Worm (Caenorhabditis elegans) whole organism, late embryonic: ENCODE results near the gene ttr-47.

Experiments
- K02D7.2 ChIP-seq: sonication (generic microtip); optimal IDR thresholded peaks from 2 replicates; lab custom pipeline; 2017; ENCODE audit warnings: mild to moderate bottlenecking, missing genetic modification characterization, missing compliant biosample characterization
- T23F11.4 ChIP-seq: fragments of 200-800 bp; sonication (Bioruptor generic); optimal IDR thresholded peaks from 2 replicates; lab custom pipeline; 2018; ENCODE audit warnings: mild to moderate bottlenecking, missing genetic modification characterization, missing compliant biosample characterization
- Y22D7AL.16 ChIP-seq: sonication (generic microtip); optimal IDR thresholded peaks from 2 replicates; lab custom pipeline; 2016; ENCODE audit warnings: missing genetic modification characterization, missing compliant biosample characterization
- ahr-1 ChIP-seq: sonication (generic microtip); optimal IDR thresholded peaks from 2 replicates; lab custom pipeline; 2016; ENCODE audit warnings: missing genetic modification characterization, missing compliant biosample characterization
- ama-1 ChIP-seq: fragments of 150-350 bp; optimal IDR thresholded peaks from 2 replicates; lab custom pipeline; 2014
- ceh-14 ChIP-seq: sonication (generic microtip); optimal IDR thresholded peaks from 2 replicates; lab custom pipeline; 2016; ENCODE audit warnings: missing genotype, missing genetic modification characterization, missing compliant biosample characterization
- ceh-18 ChIP-seq: sonication (generic microtip); optimal IDR thresholded peaks from 2 replicates; lab custom pipeline; 2016; ENCODE audit warnings: missing genetic modification characterization, missing compliant biosample characterization
- ceh-2 ChIP-seq: sonication (generic microtip); optimal IDR thresholded peaks from 2 replicates; lab custom pipeline; 2016; ENCODE audit warnings: missing genotype, missing genetic modification characterization, missing compliant biosample characterization
- ceh-22 ChIP-seq: sonication (generic microtip); optimal IDR thresholded peaks from 2 replicates; lab custom pipeline; 2017; ENCODE audit warnings: missing biosample characterization, missing genetic modification characterization
- ceh-24 ChIP-seq: sonication (generic microtip); optimal IDR thresholded peaks from 2 replicates; lab custom pipeline; 2016; ENCODE audit warnings: mild to moderate bottlenecking, missing genetic modification characterization, missing compliant biosample characterization
- ceh-30 ChIP-seq: fragments of 150-350 bp; optimal IDR thresholded peaks from 2 replicates; lab custom pipeline; 2014; ENCODE audit warnings: missing biosample characterization, missing genetic modification characterization
- ceh-31 ChIP-seq: sonication (generic microtip); optimal IDR thresholded peaks from 2 replicates; lab custom pipeline; 2016; ENCODE audit warnings: missing genetic modification characterization, missing compliant biosample characterization
- ceh-34 ChIP-seq: sonication (generic microtip); optimal IDR thresholded peaks from 2 replicates; lab custom pipeline; 2016; ENCODE audit warnings: mild to moderate bottlenecking, missing genetic modification characterization, missing compliant biosample characterization
- ceh-45 ChIP-seq: fragments of 200-800 bp; sonication (Bioruptor generic); IDR thresholded peaks from 2 replicates; pipeline ENCODE4 v1.3.6; 2022; ENCODE audit warnings: missing genetic modification reagents, missing genetic modification characterization, missing compliant biosample characterization
- ceh-48 ChIP-seq: sonication (generic microtip); optimal IDR thresholded peaks from 2 replicates; lab custom pipeline; 2016; ENCODE audit warnings: missing genetic modification characterization, inconsistent platforms, missing compliant biosample characterization
- ceh-6 ChIP-seq: fragments of 200-800 bp; sonication (Bioruptor generic); optimal IDR thresholded peaks from 2 replicates; lab custom pipeline; 2018; ENCODE audit warnings: mild to moderate bottlenecking, missing genetic modification characterization, missing compliant biosample characterization
- dmd-4 ChIP-seq: sonication (generic microtip); optimal IDR thresholded peaks from 2 replicates; lab custom pipeline; 2016; ENCODE audit warnings: borderline replicate concordance, missing genetic modification characterization, missing compliant biosample characterization
- elt-2 ChIP-seq: sonication (generic microtip); optimal IDR thresholded peaks from 2 replicates; lab custom pipeline; 2016; ENCODE audit warnings: missing genetic modification reagents, missing genetic modification characterization, missing compliant biosample characterization
- elt-4 ChIP-seq: sonication (generic microtip); optimal IDR thresholded peaks from 2 replicates; lab custom pipeline; 2016; ENCODE audit warnings: missing genetic modification characterization, missing compliant biosample characterization
- fkh-6 ChIP-seq: sonication (generic microtip); optimal IDR thresholded peaks from 2 replicates; lab custom pipeline; 2016; ENCODE audit warnings: missing genetic modification characterization, missing compliant biosample characterization
- hlh-13 ChIP-seq: fragments of 200-800 bp; sonication (Bioruptor generic); optimal IDR thresholded peaks from 2 replicates; lab custom pipeline; 2018; ENCODE audit warnings: mild to moderate bottlenecking, missing genetic modification characterization, missing compliant biosample characterization
- hlh-30 ChIP-seq: sonication (generic microtip); optimal IDR thresholded peaks from 2 replicates; lab custom pipeline; 2017; ENCODE audit warnings: antibody characterized with exemption, missing genetic modification characterization, missing compliant biosample characterization; ENCODE audit not compliant: insufficient read depth
- hlh-6 ChIP-seq: sonication (generic microtip); optimal IDR thresholded peaks from 2 replicates; lab custom pipeline; 2016; ENCODE audit warnings: missing genotype, missing genetic modification characterization, missing compliant biosample characterization
- hlh-8 ChIP-seq: sonication (generic microtip); optimal IDR thresholded peaks from 2 replicates; lab custom pipeline; 2016; ENCODE audit warnings: missing genotype, missing genetic modification characterization, missing compliant biosample characterization
- lim-6 ChIP-seq: sonication (generic microtip); optimal IDR thresholded peaks from 2 replicates; lab custom pipeline; 2016; ENCODE audit warnings: missing genetic modification characterization, missing compliant biosample characterization
- lin-11 ChIP-seq: fragments of 200-800 bp; sonication (Bioruptor generic); optimal IDR thresholded peaks from 2 replicates; lab custom pipeline; 2018; ENCODE audit warnings: mild to moderate bottlenecking, missing genetic modification characterization, missing compliant biosample characterization
- nhr-232 ChIP-seq: sonication (generic microtip); optimal IDR thresholded peaks from 2 replicates; lab custom pipeline; 2016; ENCODE audit warnings: missing genetic modification characterization, missing compliant biosample characterization
- npax-4 ChIP-seq: sonication (generic microtip); optimal IDR thresholded peaks from 2 replicates; lab custom pipeline; 2016; ENCODE audit warnings: missing genetic modification characterization, missing compliant biosample characterization
- pag-3 ChIP-seq: sonication (generic microtip); optimal IDR thresholded peaks from 2 replicates; lab custom pipeline; 2016; ENCODE audit warnings: missing compliant biosample characterization, missing genetic modification characterization, borderline replicate concordance
- pat-9 ChIP-seq: fragments of 200-800 bp; sonication (Bioruptor generic); optimal IDR thresholded peaks from 2 replicates; lab custom pipeline; 2018; ENCODE audit warnings: mild to moderate bottlenecking, missing genetic modification characterization, moderate library complexity, missing compliant biosample characterization
- pha-2 ChIP-seq: sonication (generic microtip); optimal IDR thresholded peaks from 2 replicates; lab custom pipeline; 2017; ENCODE audit warnings: mild to moderate bottlenecking, missing genetic modification characterization, missing compliant biosample characterization
- pqm-1 ChIP-seq: sonication (generic microtip); optimal IDR thresholded peaks from 2 replicates; lab custom pipeline; 2016; ENCODE audit warnings: missing genetic modification characterization, missing compliant biosample characterization
- pros-1 ChIP-seq: fragments of 150-350 bp; optimal IDR thresholded peaks from 2 replicates; lab custom pipeline; 2014; ENCODE audit warnings: missing biosample characterization, missing genetic modification reagents, missing genetic modification characterization
- ref-2 ChIP-seq: sonication (generic microtip); optimal IDR thresholded peaks from 2 replicates; lab custom pipeline; 2016; ENCODE audit warnings: missing genetic modification characterization, missing compliant biosample characterization
- sox-2 ChIP-seq: fragments of 200-800 bp; sonication (Bioruptor generic); IDR thresholded peaks from 2 replicates; pipeline ENCODE4 v1.3.6; 2022; ENCODE audit warnings: missing genetic modification reagents, missing genetic modification characterization, missing compliant biosample characterization
- sox-4 ChIP-seq: sonication (generic microtip); optimal IDR thresholded peaks from 2 replicates; lab custom pipeline; 2017; ENCODE audit warnings: mild to moderate bottlenecking, missing genetic modification characterization, inconsistent platforms, missing compliant biosample characterization
- tbx-7 ChIP-seq: sonication (generic microtip); optimal IDR thresholded peaks from 2 replicates; lab custom pipeline; 2016; ENCODE audit warnings: missing genotype, missing genetic modification characterization, missing compliant biosample characterization
- unc-42 ChIP-seq: sonication (generic microtip); optimal IDR thresholded peaks from 2 replicates; lab custom pipeline; 2016; ENCODE audit warnings: missing genotype, missing genetic modification characterization, missing compliant biosample characterization
- unc-55 ChIP-seq: sonication (generic microtip); optimal IDR thresholded peaks from 2 replicates; lab custom pipeline; 2017; ENCODE audit warnings: missing biosample characterization, missing genetic modification reagents, missing genetic modification characterization
- ztf-16 ChIP-seq: sonication (generic microtip); optimal IDR thresholded peaks from 2 replicates; lab custom pipeline; 2017; ENCODE audit warnings: missing genetic modification characterization, missing compliant biosample characterization

The ttr-47 gene

DNA sequence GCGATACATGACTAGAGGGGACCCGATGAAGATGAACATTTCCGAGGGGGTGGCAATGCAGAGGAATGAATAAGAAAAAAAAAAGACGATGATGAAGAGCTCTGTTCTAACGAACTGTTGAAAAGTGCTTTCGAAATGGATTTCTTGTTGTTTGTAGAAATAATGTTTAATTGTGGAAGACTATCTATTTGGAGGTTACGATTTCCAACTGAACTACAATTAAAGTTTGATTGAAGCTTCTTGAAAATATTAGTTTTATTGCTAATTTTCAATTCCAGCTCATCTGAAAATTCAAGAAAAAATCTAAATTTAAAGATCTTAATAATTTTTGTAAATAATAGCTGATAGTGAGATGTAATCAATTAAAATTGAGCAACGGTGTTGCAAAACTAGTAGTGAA is 21.6 kb downstream of the ttr-47 start:
- TF ChIP-seq pha-2 (tag; lab: Kevin White, UChicago): no peak
- no peak for TF ChIP-seq sox-4
- no peak for TF ChIP-seq hlh-30 (tag; lab: Kevin White, UChicago)
- no peak for TF ChIP-seq nhr-232 (tag; lab: Kevin White, UChicago)
- TF ChIP-seq ztf-16 (tag; lab: Kevin White, UChicago): no peak
- no peak for TF ChIP-seq lin-11 (tag; lab: Kevin White, UChicago)
- TF ChIP-seq ama-1: no peak
- no peak for TF ChIP-seq Y22D7AL.16
- no peak for TF ChIP-seq elt-4 (tag; lab: Kevin White, UChicago)
- TF ChIP-seq npax-4: no peak

DNA sequence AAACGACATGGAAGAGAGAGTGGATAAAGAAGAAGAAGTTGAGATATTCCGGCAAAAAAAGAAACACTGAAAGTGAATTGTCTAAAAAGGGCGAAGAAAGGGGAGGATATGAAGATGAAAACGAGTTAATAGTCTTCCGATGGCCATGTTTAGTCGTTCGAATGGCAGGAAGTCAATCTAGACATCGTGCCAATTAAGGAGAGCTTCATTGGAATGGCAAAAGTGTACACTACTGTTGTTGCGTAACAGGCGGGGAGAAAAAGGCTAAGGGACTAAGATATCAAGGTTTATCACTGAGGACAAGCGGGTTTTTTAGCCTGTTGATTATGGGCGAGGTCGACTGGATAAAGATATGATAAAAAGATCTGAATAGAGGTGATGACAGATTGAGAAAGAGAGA is 23.3 kb downstream of the ttr-47 start:
- TF ChIP-seq pat-9 (tag; lab: Kevin White, UChicago): no peak
- no peak for TF ChIP-seq ceh-18 (tag; lab: Kevin White, UChicago)
- TF ChIP-seq lim-6 (tag; lab: Kevin White, UChicago): no peak
- no peak for TF ChIP-seq ceh-48 (tag; lab: Kevin White, UChicago)
- no peak for TF ChIP-seq hlh-30 (tag; lab: Kevin White, UChicago)
- TF ChIP-seq ceh-24: no peak
- no peak for TF ChIP-seq ceh-45 (GFP tag; lab: Robert Waterston, UW)
- no peak for TF ChIP-seq fkh-6 (tag; lab: Kevin White, UChicago)
- no peak for TF ChIP-seq nhr-232 (tag; lab: Kevin White, UChicago)
- TF ChIP-seq T23F11.4 (GFP tag; lab: Kevin White, UChicago): no peak
- no peak for TF ChIP-seq ceh-34 (tag; lab: Kevin White, UChicago)
- no peak for TF ChIP-seq pag-3 (tag; lab: Kevin White, UChicago)
- TF ChIP-seq pros-1 (tag; lab: Kevin White, UChicago): no peak
- TF ChIP-seq unc-55 (GFP tag; lab: Kevin White, UChicago): no peak
- no peak for TF ChIP-seq ceh-30
- no peak for TF ChIP-seq ahr-1 (tag; lab: Kevin White, UChicago)
- no peak for TF ChIP-seq ceh-2 (tag; lab: Kevin White, UChicago)
- no peak for TF ChIP-seq ceh-6 (GFP tag; lab: Kevin White, UChicago)
- TF ChIP-seq lin-11 (tag; lab: Kevin White, UChicago): no peak
- no peak for TF ChIP-seq elt-2 (tag; lab: Kevin White, UChicago)

DNA sequence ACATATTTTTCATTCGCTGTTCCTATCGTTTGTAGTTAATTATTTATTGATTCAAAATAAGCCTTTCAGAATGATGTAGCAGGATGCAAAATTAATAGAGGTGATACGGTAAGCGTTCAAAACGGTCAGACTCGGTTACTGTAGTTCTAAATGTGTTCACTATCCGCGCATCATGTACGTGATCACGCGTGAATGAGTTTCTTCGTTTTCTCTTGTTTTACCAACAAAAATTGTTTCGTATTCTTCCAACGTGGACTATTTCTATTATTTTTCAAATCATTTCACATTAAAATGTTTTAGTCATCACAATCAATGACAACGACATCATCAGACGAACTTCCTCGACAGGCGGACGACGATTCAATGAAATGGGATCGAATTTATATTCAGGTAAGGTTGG is 24.6 kb downstream of the ttr-47 start, which contains the start of gene gck-1:
Gene gck-1 (plus strand): TSS at position 301 of the 400 bp plus-strand sequence.
- no peak for TF ChIP-seq K02D7.2 (tag; lab: Kevin White, UChicago)
- TF ChIP-seq hlh-30 (tag; lab: Kevin White, UChicago): no peak
- TF ChIP-seq hlh-6 (tag; lab: Kevin White, UChicago): no peak
- no peak for TF ChIP-seq dmd-4 (tag; lab: Kevin White, UChicago)
- TF ChIP-seq tbx-7 (tag; lab: Kevin White, UChicago): no peak
- TF ChIP-seq pha-2 (tag; lab: Kevin White, UChicago): no peak
- TF ChIP-seq ceh-14 (tag; lab: Kevin White, UChicago): no peak
- TF ChIP-seq ceh-31 (tag; lab: Kevin White, UChicago): no peak
- no peak for TF ChIP-seq ceh-22
- TF ChIP-seq hlh-8 (tag; lab: Kevin White, UChicago): no peak
- TF ChIP-seq hlh-13 (GFP tag; lab: Kevin White, UChicago): no peak
- no peak for TF ChIP-seq pqm-1 (tag; lab: Kevin White, UChicago)
- TF ChIP-seq sox-2 (GFP tag; lab: Robert Waterston, UW): no peak
- TF ChIP-seq ama-1: no peak
- no peak for TF ChIP-seq unc-42 (tag; lab: Kevin White, UChicago)
- no peak for TF ChIP-seq ref-2 (tag; lab: Kevin White, UChicago)
- TF ChIP-seq, all 69 proteins: peak for 0
